Fruit fly (Drosophila melanogaster): ENCODE measurements around the gene CG7568.

CG7568 gene

dm6 chr3R:29617197-29617596, 16.5 kb upstream of the CG7568 start (continued):
- TF ChIP-seq Gug (GFP tag; IDR thresholded peaks at IDR 0.05) (no peak), fd85E (GFP tag; optimal IDR thresholded peaks at IDR 0.05) (no peak), svp (GFP tag) (no peak), CG1621 (tag; optimal IDR thresholded peaks at IDR 0.05) (peak; percentile 32), CG9139 (GFP tag; optimal IDR thresholded peaks at IDR 0.05) (no peak), CG10631 (GFP tag; optimal IDR thresholded peaks at IDR 0.05) (peak; percentile 63), Eip78C (GFP tag) (peak; percentile 86), CG11762 (GFP tag; optimal IDR thresholded peaks at IDR 0.05; ENCODE audit: insufficient read depth) (no peak), net (GFP tag; optimal IDR thresholded peaks at IDR 0.05) (peak; percentile 35), CG6854 (GFP tag; optimal IDR thresholded peaks at IDR 0.05) (no peak), Sox102F (GFP tag; optimal IDR thresholded peaks at IDR 0.05) (peak; percentile 8), cyc (GFP tag; optimal IDR thresholded peaks at IDR 0.05) (no peak), CG7368 (GFP tag; optimal IDR thresholded peaks at IDR 0.05) (peak; percentile 9), CG6276 (GFP tag; optimal IDR thresholded peaks at IDR 0.05) (no peak), CG16779 (tag; optimal IDR thresholded peaks at IDR 0.05) (no peak), Smox (GFP tag; optimal IDR thresholded peaks at IDR 0.05) (peak; percentile 30), Hr39 (GFP tag; optimal IDR thresholded peaks at IDR 0.05) (peak; percentile 34), Hr4 (GFP tag; optimal IDR thresholded peaks at IDR 0.05) (peak; percentile 21), CG34406 (GFP tag; optimal IDR thresholded peaks at IDR 0.05) (peak; percentile 28), acj6 (GFP tag; optimal IDR thresholded peaks at IDR 0.05) (peak; percentile 48), CG11902 (GFP tag; optimal IDR thresholded peaks at IDR 0.05) (no peak), CG15336 (GFP tag; IDR thresholded peaks at IDR 0.05) (peak; percentile 64)

- TF ChIP-seq Sox15 (GFP tag; optimal IDR thresholded peaks at IDR 0.05) (no peak), Sox14 (GFP tag; optimal IDR thresholded peaks at IDR 0.05) (no peak), CG8319 (GFP tag; optimal IDR thresholded peaks at IDR 0.05) (no peak), Hr4 (GFP tag; optimal IDR thresholded peaks at IDR 0.05) (no peak)
These were observed 10.3 kb upstream of the CG7568 start for dm6 chr3R:29610958-29611357.

- TF ChIP-seq lz (GFP tag; optimal IDR thresholded peaks at IDR 0.05) (no peak), Sox15 (GFP tag; optimal IDR thresholded peaks at IDR 0.05) (no peak), achi (GFP tag; optimal IDR thresholded peaks at IDR 0.05) (no peak), CG16779 (tag; optimal IDR thresholded peaks at IDR 0.05) (no peak), svp (GFP tag) (no peak), Eip75B (GFP tag; optimal IDR thresholded peaks at IDR 0.05) (no peak), esn (GFP tag; optimal IDR thresholded peaks at IDR 0.05) (no peak), Gug (GFP tag; IDR thresholded peaks at IDR 0.05) (no peak), CG9139 (GFP tag; optimal IDR thresholded peaks at IDR 0.05) (no peak), CG6854 (GFP tag; optimal IDR thresholded peaks at IDR 0.05) (no peak), topi (GFP tag; optimal IDR thresholded peaks at IDR 0.05) (no peak), CG1621 (tag; optimal IDR thresholded peaks at IDR 0.05) (no peak), eg (GFP tag; IDR thresholded peaks at IDR 0.05) (no peak), CG10669 (GFP tag; optimal IDR thresholded peaks at IDR 0.05) (no peak), CG10631 (GFP tag; optimal IDR thresholded peaks at IDR 0.05) (no peak), CG8319 (GFP tag; optimal IDR thresholded peaks at IDR 0.05) (no peak), acj6 (GFP tag; optimal IDR thresholded peaks at IDR 0.05) (no peak), Smox (GFP tag; optimal IDR thresholded peaks at IDR 0.05) (no peak), CG34406 (GFP tag; optimal IDR thresholded peaks at IDR 0.05) (no peak), Ets96B (tag; optimal IDR thresholded peaks at IDR 0.05) (no peak)
These were observed 7.5 kb upstream of the CG7568 start, which contains the start of gene Diedel2 for dm6 chr3R:29608177-29608576. Gene Diedel2 (plus strand): TSS chr3R:29608477.

- TF ChIP-seq svp (GFP tag) (peak; percentile 55), CG6163 (GFP tag; IDR thresholded peaks at IDR 0.05) (0 out of 3 replicates have a peak, but pooled peaks have one; percentile 36), CG11762 (GFP tag; optimal IDR thresholded peaks at IDR 0.05; ENCODE audit: insufficient read depth) (peak; percentile 7), Eip78C (GFP tag) (peak; percentile 50), eg (GFP tag; IDR thresholded peaks at IDR 0.05) (peak; percentile 40; the same call in 1 of the 3 replicates), Sox15 (GFP tag; optimal IDR thresholded peaks at IDR 0.05) (no peak), lz (GFP tag; optimal IDR thresholded peaks at IDR 0.05) (no peak)
These were observed 8.4 kb downstream of the CG7568 start for dm6 chr3R:29592139-29592814.

Measured in whole organism, prepupa.